Fruit fly (Drosophila melanogaster) ovary, adult (tissue): ENCODE results near the gene CG32668.

Source experiments
- CG17801 ChIP-seq: fragments of 200-800 bp; optimal IDR thresholded peaks from 2 replicates; lab custom pipeline; 2019; ENCODE audit warnings: missing biosample characterization, mild to moderate bottlenecking, missing genetic modification characterization, moderate library complexity; ENCODE audit not compliant: partially characterized antibody

Gene CG32668

dm6 chrX:11147553-11148067, 11.9 kb downstream of the CG32668 start:
- no peak for TF ChIP-seq CG17801

dm6 chrX:11146598-11147176, 12.9 kb downstream of the CG32668 start:
- peak; percentile 34 for TF ChIP-seq CG17801

- no peak for TF ChIP-seq CG17801
Measured at dm6 chrX:11144575-11144974, 15.0 kb downstream of the CG32668 start.

dm6 chrX:11143820-11144219, 15.7 kb downstream of the CG32668 start, which contains the start of gene CG15201:
Gene CG15201 (plus strand): TSS chrX:11144120.
- no peak for TF ChIP-seq CG17801

dm6 chrX:11141785-11142591, 17.6 kb downstream of the CG32668 start, which contains the start of the genes CG15199 and CG15202:
Gene CG15199 (minus strand): TSS chrX:11141835.
Gene CG15202 (plus strand): TSS chrX:11142541.
- TF ChIP-seq CG17801: no peak

dm6 chrX:11140163-11140562, 19.4 kb downstream of the CG32668 start, which contains the start of gene ssp7:
Gene ssp7 (minus strand): TSS chrX:11140263.
- no peak for TF ChIP-seq CG17801

- peak; percentile 20 for TF ChIP-seq CG17801
Measured at dm6 chrX:11137566-11138186, 21.9 kb downstream of the CG32668 start, which contains the start of gene CDK2AP1. Gene CDK2AP1 (plus strand): TSS chrX:11137859.

dm6 chrX:11136587-11137512, 22.7 kb downstream of the CG32668 start, which contains the start of gene Klp10A:
Gene Klp10A (minus strand): TSS chrX:11137118.
- TF ChIP-seq CG17801: no peak

dm6 chrX:11135840-11136586, 23.5 kb downstream of the CG32668 start:
- TF ChIP-seq CG17801: no peak

dm6 chrX:11132312-11132711, 27.2 kb downstream of the CG32668 start, which contains the start of gene CG44385:
Gene CG44385 (minus strand): TSS chrX:11132412.
- TF ChIP-seq CG17801: no peak

- peak; percentile 54 for TF ChIP-seq CG17801
Measured at dm6 chrX:11128828-11129227, 30.7 kb downstream of the CG32668 start, which contains the start of gene SrpRalpha. Gene SrpRalpha (minus strand): TSS chrX:11129087.

dm6 chrX:11124749-11125508, 34.6 kb downstream of the CG32668 start, which contains the start of gene Rpt3:
Gene Rpt3 (plus strand): TSS chrX:11125101.
- peak; percentile 41 for TF ChIP-seq CG17801

- no peak for TF ChIP-seq CG17801
Measured at dm6 chrX:11124126-11124748, 35.3 kb downstream of the CG32668 start, which contains the start of gene CG11122. Gene CG11122 (minus strand): TSS chrX:11124726.
